Worm (Caenorhabditis elegans): ENCODE measurements around the gene ctsa-2.

ctsa-2 gene

ce11 chrX:6410177-6410765, 20.1 kb downstream of the ctsa-2 start, which contains the start of gene mup-2:
Gene mup-2 (minus strand): TSS chrX:6410227.
- no peak for TF ChIP-seq snpc-1.2 (GFP tag; IDR thresholded peaks at IDR 0.05)
- TF ChIP-seq snpc-4 (tag; optimal IDR thresholded peaks at IDR 0.05) = no peak
- TF ChIP-seq nhr-42 (GFP tag; IDR thresholded peaks at IDR 0.05) = no peak
- TF ChIP-seq arid-1 (GFP tag; conservative IDR thresholded peaks at IDR 0.05) = no peak
- no peak for TF ChIP-seq F37D6.2 (tag; optimal IDR thresholded peaks at IDR 0.05)
- TF ChIP-seq spr-3 (GFP tag; optimal IDR thresholded peaks at IDR 0.05) = no peak
- TF ChIP-seq mdl-1 (tag; optimal IDR thresholded peaks at IDR 0.05) = peak in 1 of 2 experiments; percentile 19
- peak; percentile 12 for TF ChIP-seq mxl-3 (GFP tag; optimal IDR thresholded peaks at IDR 0.05)
- no peak for TF ChIP-seq ztf-7 (tag; optimal IDR thresholded peaks at IDR 0.05)
- TF ChIP-seq daf-12 (tag; optimal IDR thresholded peaks at IDR 0.05) = no peak
- TF ChIP-seq nhr-28 (tag; optimal IDR thresholded peaks at IDR 0.05) = no peak
- TF ChIP-seq daf-8 (GFP tag; IDR thresholded peaks at IDR 0.05) = no peak
- TF ChIP-seq F44E2.7 (GFP tag; IDR thresholded peaks at IDR 0.05) = no peak
- TF ChIP-seq ceh-82 (tag; optimal IDR thresholded peaks at IDR 0.05) = no peak
- no peak for TF ChIP-seq egl-27 (tag; optimal IDR thresholded peaks at IDR 0.05)
- TF ChIP-seq ceh-62 (tag; optimal IDR thresholded peaks at IDR 0.05) = no peak
- no peak for TF ChIP-seq gei-8 (GFP tag; optimal IDR thresholded peaks at IDR 0.05)
- TF ChIP-seq set-16 (GFP tag; IDR thresholded peaks at IDR 0.05) = no peak; the same call in 1 of the 2 replicates
- no peak for TF ChIP-seq Y48G9A.11 (GFP tag; IDR thresholded peaks at IDR 0.05)
- peak; percentile 12; the same call in 1 of the 2 replicates for TF ChIP-seq dmd-6 (GFP tag; IDR thresholded peaks at IDR 0.05)
- no peak for TF ChIP-seq sdz-12 (GFP tag; optimal IDR thresholded peaks at IDR 0.05)
- no peak for TF ChIP-seq lin-29 (GFP tag; IDR thresholded peaks at IDR 0.05)
- no peak for TF ChIP-seq T26A8.4 (GFP tag; IDR thresholded peaks at IDR 0.05)
- TF ChIP-seq daf-19 (GFP tag; conservative IDR thresholded peaks at IDR 0.05) = no peak
- no peak for TF ChIP-seq unc-130 (GFP tag; optimal IDR thresholded peaks at IDR 0.05)
- no peak for TF ChIP-seq ceh-28 (tag; optimal IDR thresholded peaks at IDR 0.05)
- no peak for TF ChIP-seq lin-13 (GFP tag; optimal IDR thresholded peaks at IDR 0.05)
- no peak for TF ChIP-seq nhr-10 (tag; optimal IDR thresholded peaks at IDR 0.05)
- TF ChIP-seq pha-4 (GFP tag; IDR thresholded peaks at IDR 0.05) = no peak
- TF ChIP-seq pha-4 (tag; optimal IDR thresholded peaks at IDR 0.05) = no peak
- TF ChIP-seq aly-2 (tag; optimal IDR thresholded peaks at IDR 0.05) = no peak
- TF ChIP-seq spr-1 (tag; optimal IDR thresholded peaks at IDR 0.05) = no peak
- TF ChIP-seq lim-7 (GFP tag; IDR thresholded peaks at IDR 0.05) = no peak
- no peak for TF ChIP-seq php-3 (GFP tag; IDR thresholded peaks at IDR 0.05)
- no peak for TF ChIP-seq zag-1 (tag; optimal IDR thresholded peaks at IDR 0.05)
- no peak for TF ChIP-seq saeg-2 (GFP tag; IDR thresholded peaks at IDR 0.05)
- TF ChIP-seq nhr-76 (tag; optimal IDR thresholded peaks at IDR 0.05) = no peak
- no peak for TF ChIP-seq nhr-48 (tag; optimal IDR thresholded peaks at IDR 0.05)
- TF ChIP-seq fos-1 (tag; optimal IDR thresholded peaks at IDR 0.05) = no peak
- TF ChIP-seq tag-97 (GFP tag; IDR thresholded peaks at IDR 0.05) = no peak
- no peak for TF ChIP-seq zip-2 (tag; optimal IDR thresholded peaks at IDR 0.05)
- TF ChIP-seq daf-16 (GFP tag; optimal IDR thresholded peaks at IDR 0.05) = peak in 1 of 2 experiments; percentile 93
- TF ChIP-seq daf-16 (tag; optimal IDR thresholded peaks at IDR 0.05) = no peak
- peak; percentile 60 for TF ChIP-seq nhr-11 (tag; optimal IDR thresholded peaks at IDR 0.05)
- TF ChIP-seq dmd-9 (GFP tag; IDR thresholded peaks at IDR 0.05) = no peak
- peak; percentile 61; the same call in 1 of the 2 replicates for TF ChIP-seq ctbp-1 (GFP tag; IDR thresholded peaks at IDR 0.05)
- no peak for TF ChIP-seq nhr-77 (tag; optimal IDR thresholded peaks at IDR 0.05)
- no peak for TF ChIP-seq lsy-2 (tag; optimal IDR thresholded peaks at IDR 0.05)
- TF ChIP-seq hlh-11 (tag; optimal IDR thresholded peaks at IDR 0.05) = peak; percentile 74
- no peak for TF ChIP-seq jun-1 (tag; optimal IDR thresholded peaks at IDR 0.05)
